Fruit fly (Drosophila melanogaster) whole organism, embryonic: ENCODE data around the gene CG3434.
A peak's percentile ranks its signal among the peaks of the same experiment; 100 is the strongest.

Experiments
- Abd-B ChIP-seq: fragments of 200-800 bp; sonication (Bioruptor generic); optimal IDR thresholded peaks from 2 replicates; lab custom pipeline; 2018; ENCODE audit warnings: missing biosample characterization, mild to moderate bottlenecking, missing genetic modification characterization, moderate library complexity
- B-H2 ChIP-seq: fragments of 200-800 bp; sonication (Bioruptor generic); optimal IDR thresholded peaks from 2 replicates; lab custom pipeline; 2018; ENCODE audit warnings: missing biosample characterization, mild to moderate bottlenecking, missing genetic modification characterization
- Bgb ChIP-seq: fragments of 200-800 bp; sonication (Bioruptor generic); IDR thresholded peaks from 2 replicates; pipeline ENCODE4 v1.3.6; 2022; ENCODE audit warnings: missing biosample characterization, missing genetic modification characterization; ENCODE audit not compliant: partially characterized antibody
- CG10147 ChIP-seq: fragments of 200-800 bp; sonication (Bioruptor generic); optimal IDR thresholded peaks from 2 replicates; lab custom pipeline; 2019; ENCODE audit warnings: missing biosample characterization, mild to moderate bottlenecking, missing genetic modification characterization, moderate library complexity
- CG10431 ChIP-seq: fragments of 200-800 bp; sonication (Bioruptor generic); optimal IDR thresholded peaks from 3 replicates; lab custom pipeline; 2018; ENCODE audit warnings: missing biosample characterization, mild to moderate bottlenecking, missing genetic modification characterization
- CG10543 ChIP-seq: fragments of 200-800 bp; sonication (Bioruptor generic); optimal IDR thresholded peaks from 3 replicates; lab custom pipeline; 2017; ENCODE audit warnings: missing biosample characterization, mild to moderate bottlenecking, missing genetic modification characterization, moderate library complexity
- CG10979 ChIP-seq: fragments of 200-800 bp; sonication (Bioruptor generic); optimal IDR thresholded peaks from 2 replicates; lab custom pipeline; 2018; ENCODE audit warnings: missing biosample characterization, mild to moderate bottlenecking, missing genetic modification characterization, moderate library complexity
- CG11085 ChIP-seq: fragments of 200-800 bp; sonication (Bioruptor generic); IDR thresholded peaks from 2 replicates; pipeline ENCODE4 v1.3.6; 2022; ENCODE audit warnings: missing biosample characterization, missing genetic modification characterization
- CG11093 ChIP-seq: fragments of 200-800 bp; sonication (Bioruptor generic); IDR thresholded peaks from 3 replicates; pipeline ENCODE4 v1.3.6; 2022; ENCODE audit warnings: missing biosample characterization, missing genetic modification characterization
- CG11560 ChIP-seq: fragments of 200-800 bp; sonication (Bioruptor generic); IDR thresholded peaks from 3 replicates; pipeline ENCODE4 v1.3.6; 2022; ENCODE audit warnings: missing biosample characterization, missing genetic modification characterization
- CG12391 ChIP-seq: fragments of 200-800 bp; sonication (Bioruptor generic); optimal IDR thresholded peaks from 3 replicates; lab custom pipeline; 2018; ENCODE audit warnings: missing biosample characterization, mild to moderate bottlenecking, missing genetic modification characterization, moderate library complexity
- CG12769 ChIP-seq: fragments of 200-800 bp; sonication (Bioruptor generic); optimal IDR thresholded peaks from 2 replicates; lab custom pipeline; 2019; ENCODE audit warnings: missing biosample characterization, mild to moderate bottlenecking, missing genetic modification characterization, moderate library complexity
- CG12942 ChIP-seq: fragments of 200-800 bp; sonication (Bioruptor generic); optimal IDR thresholded peaks from 3 replicates; lab custom pipeline; 2016; ENCODE audit warnings: missing biosample characterization, missing genetic modification characterization
- CG14014 ChIP-seq: fragments of 200-800 bp; sonication (Bioruptor generic); IDR thresholded peaks from 2 replicates; pipeline ENCODE4 v1.3.6; 2022; ENCODE audit warnings: missing biosample characterization, missing genetic modification characterization
- CG14667 ChIP-seq: fragments of 200-800 bp; sonication (Bioruptor generic); IDR thresholded peaks from 2 replicates; pipeline ENCODE4 v1.3.6; 2022; ENCODE audit warnings: missing biosample characterization, missing genetic modification characterization
- CG14965 ChIP-seq: fragments of 200-800 bp; sonication (Bioruptor generic); optimal IDR thresholded peaks from 2 replicates; lab custom pipeline; 2016; ENCODE audit warnings: missing biosample characterization, missing genetic modification characterization, borderline replicate concordance
- CG16863 ChIP-seq: fragments of 200-800 bp; sonication (Bioruptor generic); optimal IDR thresholded peaks from 3 replicates; lab custom pipeline; 2016; ENCODE audit warnings: missing biosample characterization, missing genetic modification characterization
- CG17359 ChIP-seq: fragments of 200-800 bp; sonication (Bioruptor generic); optimal IDR thresholded peaks from 3 replicates; lab custom pipeline; 2018; ENCODE audit warnings: missing biosample characterization, mild to moderate bottlenecking, missing genetic modification characterization, moderate library complexity
- CG4424 ChIP-seq: fragments of 200-800 bp; sonication (Bioruptor generic); optimal IDR thresholded peaks from 3 replicates; lab custom pipeline; 2016; ENCODE audit warnings: missing biosample characterization, missing genetic modification characterization
- CG6654 ChIP-seq: fragments of 200-800 bp; sonication (Bioruptor generic); optimal IDR thresholded peaks from 2 replicates; lab custom pipeline; 2017; ENCODE audit warnings: missing biosample characterization, mild to moderate bottlenecking, missing genetic modification characterization
- CG7372 ChIP-seq: fragments of 200-800 bp; sonication (Bioruptor generic); IDR thresholded peaks from 2 replicates; pipeline ENCODE4 v1.3.6; 2022; ENCODE audit warnings: missing biosample characterization, missing genetic modification characterization
- CG8478 ChIP-seq: fragments of >200 bp; optimal IDR thresholded peaks from 2 replicates; lab custom pipeline; 2018
- CG8944 ChIP-seq: fragments of 200-800 bp; sonication (Bioruptor generic); optimal IDR thresholded peaks from 3 replicates; lab custom pipeline; 2016; ENCODE audit warnings: missing biosample characterization, missing genetic modification characterization
- CG9215 ChIP-seq: fragments of 200-800 bp; sonication (Bioruptor generic); IDR thresholded peaks from 2 replicates; pipeline ENCODE4 v1.3.6; 2022; ENCODE audit warnings: missing biosample characterization, missing genetic modification characterization
- CG9609 ChIP-seq: fragments of 200-800 bp; sonication (Bioruptor generic); optimal IDR thresholded peaks from 3 replicates; lab custom pipeline; 2016; ENCODE audit warnings: missing biosample characterization, missing genetic modification characterization
- Dp ChIP-seq: fragments of 200-800 bp; sonication (Bioruptor generic); optimal IDR thresholded peaks from 2 replicates; lab custom pipeline; 2018; ENCODE audit warnings: missing biosample characterization, mild to moderate bottlenecking, missing genetic modification characterization, moderate library complexity
- Eip74EF ChIP-seq, 2 experiments: fragments of 200-800 bp in 1 of 2; fragments of >200 bp in 1 of 2; sonication (Bioruptor generic) in 1 of 2; optimal IDR thresholded peaks; 2 replicates each; lab custom pipeline; 2017 to 2019; ENCODE audit warnings: missing biosample characterization in 2 of 2, missing genetic modification characterization in 2 of 2, mild to moderate bottlenecking in 1 of 2, moderate library complexity in 1 of 2
- Gsc ChIP-seq: fragments of 200-800 bp; sonication (Bioruptor generic); IDR thresholded peaks from 2 replicates; pipeline ENCODE4 v1.3.6; 2022; ENCODE audit warnings: missing biosample characterization, missing genetic modification characterization
- HmgZ ChIP-seq: fragments of 200-800 bp; sonication (Bioruptor generic); optimal IDR thresholded peaks from 2 replicates; lab custom pipeline; 2018; ENCODE audit warnings: missing biosample characterization, mild to moderate bottlenecking, missing genetic modification characterization
- Hmx ChIP-seq: fragments of 200-800 bp; sonication (Bioruptor generic); optimal IDR thresholded peaks from 2 replicates; lab custom pipeline; 2016; ENCODE audit warnings: missing biosample characterization, missing genetic modification characterization
- Hr51 ChIP-seq, 2 experiments: fragments of 200-800 bp; sonication (Bioruptor generic); optimal IDR thresholded peaks; 2 replicates in 1 of 2; 3 replicates in 1 of 2; lab custom pipeline; 2016 to 2018; ENCODE audit warnings: missing biosample characterization in 2 of 2, missing genetic modification characterization in 2 of 2, mild to moderate bottlenecking in 1 of 2, moderate library complexity in 1 of 2
- Ptx1 ChIP-seq: fragments of 200-800 bp; sonication (Bioruptor generic); IDR thresholded peaks from 2 replicates; pipeline ENCODE4 v1.3.6; 2022; ENCODE audit warnings: missing biosample characterization, missing genetic modification characterization
- Scr ChIP-seq: fragments of 200-800 bp; sonication (Bioruptor generic); IDR thresholded peaks from 2 replicates; pipeline ENCODE4 v1.3.6; 2022; ENCODE audit warnings: missing biosample characterization, missing genetic modification characterization; ENCODE audit not compliant: partially characterized antibody
- TFAM ChIP-seq: fragments of 200-800 bp; sonication (Bioruptor generic); optimal IDR thresholded peaks from 2 replicates; lab custom pipeline; 2017; ENCODE audit warnings: missing biosample characterization, missing genetic modification characterization, inconsistent platforms
- Xbp1 ChIP-seq: fragments of 200-800 bp; sonication (Bioruptor generic); optimal IDR thresholded peaks from 3 replicates; lab custom pipeline; 2016; ENCODE audit warnings: missing biosample characterization, mild to moderate bottlenecking, missing genetic modification characterization
- YL-1 ChIP-seq: fragments of 200-800 bp; sonication (Bioruptor generic); optimal IDR thresholded peaks from 3 replicates; lab custom pipeline; 2017; ENCODE audit warnings: missing biosample characterization, mild to moderate bottlenecking, missing genetic modification characterization
- az2 ChIP-seq: fragments of 200-800 bp; sonication (Bioruptor generic); optimal IDR thresholded peaks from 3 replicates; lab custom pipeline; 2016; ENCODE audit warnings: missing biosample characterization, missing genetic modification characterization
- cg ChIP-seq: fragments of 200-800 bp; sonication (Bioruptor generic); optimal IDR thresholded peaks from 3 replicates; lab custom pipeline; 2019; ENCODE audit warnings: missing biosample characterization, mild to moderate bottlenecking, missing genetic modification characterization, moderate library complexity
- crc ChIP-seq: fragments of 200-800 bp; sonication (Bioruptor generic); optimal IDR thresholded peaks from 2 replicates; lab custom pipeline; 2016; ENCODE audit warnings: missing biosample characterization, missing genetic modification characterization
- eve ChIP-seq, 2 experiments: fragments of >200 bp; optimal IDR thresholded peaks; 2 replicates each; lab custom pipeline; 2017; ENCODE audit warnings: missing biosample characterization in 2 of 2, missing genetic modification characterization in 2 of 2
- hkb ChIP-seq, 2 experiments: fragments of 200-800 bp in 1 of 2; fragments of >200 bp in 1 of 2; sonication (Bioruptor generic) in 1 of 2; IDR thresholded peaks in 1 of 2; optimal IDR thresholded peaks in 1 of 2; 2 replicates each; pipeline versions ENCODE4 v1.3.6 to Lab custom; 2017 to 2022; ENCODE audit warnings: missing biosample characterization in 1 of 2, missing genetic modification characterization in 1 of 2
- lbe ChIP-seq: fragments of 200-800 bp; sonication (Bioruptor generic); optimal IDR thresholded peaks from 2 replicates; lab custom pipeline; 2016; ENCODE audit warnings: missing biosample characterization, mild to moderate bottlenecking, missing genetic modification characterization
- mirr ChIP-seq: fragments of 200-800 bp; sonication (Bioruptor generic); optimal IDR thresholded peaks from 3 replicates; lab custom pipeline; 2018; ENCODE audit warnings: missing biosample characterization, mild to moderate bottlenecking, missing genetic modification characterization
- odd ChIP-seq: fragments of 200-800 bp; sonication (Bioruptor generic); optimal IDR thresholded peaks from 2 replicates; lab custom pipeline; 2017; ENCODE audit warnings: missing biosample characterization, mild to moderate bottlenecking, missing genetic modification characterization
- ranshi ChIP-seq: fragments of 200-800 bp; sonication (Bioruptor generic); IDR thresholded peaks from 2 replicates; pipeline ENCODE4 v1.3.6; 2022; ENCODE audit warnings: missing biosample characterization, missing genetic modification characterization
- salm ChIP-seq: fragments of 200-800 bp; sonication (Bioruptor generic); optimal IDR thresholded peaks from 2 replicates; lab custom pipeline; 2018; ENCODE audit warnings: missing biosample characterization, mild to moderate bottlenecking, missing genetic modification characterization
- tin ChIP-seq: fragments of 200-800 bp; sonication (Bioruptor generic); optimal IDR thresholded peaks from 3 replicates; lab custom pipeline; 2016; ENCODE audit warnings: missing biosample characterization, missing genetic modification characterization
- tio ChIP-seq: fragments of 200-800 bp; sonication (Bioruptor generic); optimal IDR thresholded peaks from 2 replicates; lab custom pipeline; 2017; ENCODE audit warnings: missing biosample characterization, missing genetic modification characterization, inconsistent platforms
- wek ChIP-seq: fragments of 200-800 bp; sonication (Bioruptor generic); optimal IDR thresholded peaks from 3 replicates; lab custom pipeline; 2018; ENCODE audit warnings: missing biosample characterization, mild to moderate bottlenecking, missing genetic modification characterization, moderate library complexity

The CG3434 gene

DNA sequence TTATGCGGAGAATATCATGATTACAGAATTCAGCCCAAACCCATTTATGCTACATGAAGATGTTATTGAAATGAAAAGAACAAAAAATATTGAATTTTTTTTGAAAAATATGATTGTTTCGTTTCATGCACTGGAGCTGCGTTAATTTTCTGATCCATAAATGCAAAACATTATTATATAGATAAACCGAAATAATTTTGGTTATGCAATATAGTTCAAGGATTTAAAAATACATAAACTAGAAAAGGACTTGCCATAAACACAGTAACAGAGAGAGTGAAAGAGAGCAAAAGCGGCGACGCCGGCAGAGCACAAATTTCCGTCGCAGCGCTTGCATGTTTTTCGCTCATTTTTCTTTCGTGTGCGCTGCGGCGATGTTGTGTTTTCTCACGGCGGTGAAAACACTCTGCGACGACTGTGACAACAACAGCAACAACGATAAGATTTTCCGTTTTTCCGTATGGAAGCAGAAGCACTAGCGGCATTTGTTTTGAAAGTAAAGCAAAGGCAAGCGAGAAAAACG is 1.7 kb upstream of the CG3434 start (continued):
- peak; percentile 72 for TF ChIP-seq tio (GFP tag; lab: Kevin White, UChicago)
- peak; percentile 79 for TF ChIP-seq CG10543 (GFP tag; lab: Kevin White, UChicago)
- 0 out of 2 replicates have a peak, but pooled peaks have one; percentile 22 for TF ChIP-seq CG14667 (GFP tag; lab: Robert Waterston, UW)
- peak; percentile 50 for TF ChIP-seq TFAM
- peak; percentile 69 for TF ChIP-seq Ptx1 (GFP tag; lab: Robert Waterston, UW)
- TF ChIP-seq CG12391, result peak; percentile 96
- TF ChIP-seq lbe (GFP tag; lab: Kevin White, UChicago), result peak; percentile 82
- TF ChIP-seq CG7372 (GFP tag; lab: Robert Waterston, UW), result peak; percentile 71; the same call in 1 of the 2 replicates
- peak; percentile 45 for TF ChIP-seq mirr
- TF ChIP-seq CG11560 (tag; lab: Robert Waterston, UW), result 0 out of 3 replicates have a peak, but pooled peaks have one; percentile 28
- TF ChIP-seq tin, result peak; percentile 86
- peak; percentile 91 for TF ChIP-seq odd (GFP tag; lab: Kevin White, UChicago)
- TF ChIP-seq Hr51 (GFP tag; optimal IDR thresholded peaks at IDR 0.05; lab: Kevin White, UChicago), result peak; percentile 46 to 93
- peak; percentile 42 for TF ChIP-seq CG9609 (GFP tag; lab: Kevin White, UChicago)
- TF ChIP-seq Dp (GFP tag; lab: Kevin White, UChicago), result no peak
- peak; percentile 51 for TF ChIP-seq CG8944 (GFP tag; lab: Kevin White, UChicago)
- TF ChIP-seq ranshi (GFP tag; lab: Robert Waterston, UW), result 0 out of 2 replicates have a peak, but pooled peaks have one; percentile 64
- peak; percentile 36; the same call in 1 of the 2 replicates for TF ChIP-seq Bgb (GFP tag; lab: Robert Waterston, UW)
- peak; percentile 69 for TF ChIP-seq Hmx (GFP tag; lab: Kevin White, UChicago)
- peak; percentile 93 for TF ChIP-seq CG17359 (tag; lab: Kevin White, UChicago)
- peak; percentile 63 for TF ChIP-seq crc
- TF ChIP-seq CG9215 (GFP tag; lab: Robert Waterston, UW), result peak; percentile 52; the same call in 1 of the 2 replicates
- TF ChIP-seq hkb (optimal IDR thresholded peaks at IDR 0.05; lab: Kevin White, UChicago), result no peak
- peak; percentile 86 for TF ChIP-seq hkb (GFP tag; IDR thresholded peaks at IDR 0.05; lab: Robert Waterston, UW)
- peak; percentile 9 for TF ChIP-seq wek (GFP tag; lab: Kevin White, UChicago)
- peak; percentile 52 for TF ChIP-seq CG12769
- TF ChIP-seq HmgZ (tag; lab: Kevin White, UChicago), result peak; percentile 88
- TF ChIP-seq YL-1 (GFP tag; lab: Kevin White, UChicago), result peak; percentile 52
- TF ChIP-seq CG11093 (GFP tag; lab: Robert Waterston, UW), result 0 out of 3 replicates have a peak, but pooled peaks have one; percentile 26
- peak; percentile 14 for TF ChIP-seq Scr (GFP tag; lab: Robert Waterston, UW)
- peak in 1 of 2 experiments; percentile 92 for TF ChIP-seq Eip74EF (GFP tag; optimal IDR thresholded peaks at IDR 0.05; lab: Kevin White, UChicago)
- TF ChIP-seq Abd-B, result peak; percentile 59
- TF ChIP-seq eve (GFP tag; optimal IDR thresholded peaks at IDR 0.05; lab: Kevin White, UChicago), result no peak
- peak; percentile 84 for TF ChIP-seq CG4424
- TF ChIP-seq CG6654 (GFP tag; lab: Kevin White, UChicago), result peak; percentile 64
- TF ChIP-seq CG16863, result peak; percentile 71
- peak; percentile 78 for TF ChIP-seq CG14014 (GFP tag; lab: Robert Waterston, UW)
- peak; percentile 47 for TF ChIP-seq CG14965 (GFP tag; lab: Kevin White, UChicago)
- TF ChIP-seq Xbp1 (GFP tag; lab: Kevin White, UChicago), result peak; percentile 84
- TF ChIP-seq CG12942 (GFP tag; lab: Kevin White, UChicago), result peak; percentile 71
- TF ChIP-seq cg (GFP tag; lab: Kevin White, UChicago), result no peak
- peak; percentile 79 for TF ChIP-seq CG10431 (GFP tag; lab: Kevin White, UChicago)
- peak; percentile 89 for TF ChIP-seq salm (tag; lab: Kevin White, UChicago)
- TF ChIP-seq B-H2 (GFP tag; lab: Kevin White, UChicago), result peak; percentile 57
- TF ChIP-seq CG8478 (lab: Kevin White, UChicago), result no peak
- TF ChIP-seq CG10147, result peak; percentile 93
- TF ChIP-seq Gsc (GFP tag; lab: Robert Waterston, UW), result no peak
- TF ChIP-seq CG10979 (tag; lab: Kevin White, UChicago), result peak; percentile 96
- peak; percentile 45; the same call in 1 of the 2 replicates for TF ChIP-seq CG11085 (GFP tag; lab: Robert Waterston, UW)
- TF ChIP-seq az2 (GFP tag; lab: Kevin White, UChicago), result peak; percentile 84
